Fruit fly (Drosophila melanogaster) whole organism, embryonic: ENCODE data around the gene kra.

Experiments
- ATbp ChIP-seq: fragments of 200-800 bp; sonication (Bioruptor generic); optimal IDR thresholded peaks from 2 replicates; lab custom pipeline; 2017; ENCODE audit warnings: missing biosample characterization, mild to moderate bottlenecking, missing genetic modification characterization, missing genetic modification reagents
- CG30403 ChIP-seq: fragments of 200-800 bp; sonication (Bioruptor generic); optimal IDR thresholded peaks from 3 replicates; lab custom pipeline; 2016; ENCODE audit warnings: missing biosample characterization, missing genetic modification characterization
- Hr78 ChIP-seq, 2 experiments: fragments of 200-800 bp in 1 of 2; fragments of >200 bp in 1 of 2; sonication (Bioruptor generic) in 1 of 2; optimal IDR thresholded peaks; 2 replicates each; lab custom pipeline; 2017 to 2019; ENCODE audit warnings: missing biosample characterization in 2 of 2, missing genetic modification characterization in 2 of 2, mild to moderate bottlenecking in 1 of 2, moderate library complexity in 1 of 2
- Lim3 ChIP-seq: fragments of 200-800 bp; sonication (Bioruptor generic); IDR thresholded peaks from 2 replicates; pipeline ENCODE4 v1.3.6; 2022; ENCODE audit warnings: missing biosample characterization, missing genetic modification characterization
- Meics ChIP-seq: fragments of 200-800 bp; sonication (Bioruptor generic); optimal IDR thresholded peaks from 2 replicates; lab custom pipeline; 2017; ENCODE audit warnings: missing biosample characterization, mild to moderate bottlenecking, missing genetic modification characterization
- dpn ChIP-seq, 2 experiments: fragments of 200-800 bp; sonication (Bioruptor generic); optimal IDR thresholded peaks; 3 replicates each; lab custom pipeline; 2016; ENCODE audit warnings: missing biosample characterization in 2 of 2, missing genetic modification characterization in 2 of 2
- fd3F ChIP-seq: fragments of 200-800 bp; sonication (Bioruptor generic); optimal IDR thresholded peaks from 2 replicates; lab custom pipeline; 2018; ENCODE audit warnings: missing biosample characterization, mild to moderate bottlenecking, missing genetic modification characterization, moderate library complexity
- inv ChIP-seq: fragments of 200-800 bp; sonication (Bioruptor generic); IDR thresholded peaks from 2 replicates; pipeline ENCODE4 v1.3.6; 2022; ENCODE audit warnings: missing biosample characterization, missing genetic modification characterization; ENCODE audit not compliant: partially characterized antibody
- pros ChIP-seq: fragments of 200-800 bp; sonication (Bioruptor generic); optimal IDR thresholded peaks from 3 replicates; lab custom pipeline; 2019; ENCODE audit warnings: missing biosample characterization, mild to moderate bottlenecking, missing genetic modification characterization, moderate library complexity
- trh ChIP-seq: fragments of 200-800 bp; sonication (Bioruptor generic); optimal IDR thresholded peaks from 2 replicates; lab custom pipeline; 2016; ENCODE audit warnings: missing biosample characterization, missing genetic modification characterization
- tup ChIP-seq: fragments of 200-800 bp; sonication (Bioruptor generic); optimal IDR thresholded peaks from 2 replicates; lab custom pipeline; 2016; ENCODE audit warnings: missing biosample characterization, mild to moderate bottlenecking, missing genetic modification characterization, moderate library complexity

DNA sequence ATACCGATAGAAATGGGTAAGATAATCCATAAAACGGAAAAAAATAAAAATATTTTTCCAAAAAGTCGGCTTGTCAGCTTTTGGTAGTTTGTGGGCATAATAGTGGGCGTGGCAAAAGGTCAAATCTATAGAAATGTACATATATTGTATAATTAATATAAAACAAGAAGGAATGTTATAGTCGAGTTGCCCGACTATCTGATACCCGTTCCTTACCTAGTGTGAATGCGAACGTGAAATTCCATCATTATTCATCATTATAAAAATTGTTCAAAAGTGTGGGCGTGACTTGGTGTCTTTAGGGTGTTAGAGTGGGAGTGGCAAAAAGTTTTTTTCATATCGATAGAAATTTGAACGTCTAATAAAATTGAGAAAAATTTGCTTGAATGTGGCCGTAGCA, 49.3 kb downstream of the kra start:
- TF ChIP-seq Meics (GFP tag; lab: Kevin White, UChicago) (no peak), Lim3 (GFP tag; lab: Robert Waterston, UW) (no peak), tup (GFP tag; lab: Kevin White, UChicago) (no peak), fd3F (GFP tag; lab: Kevin White, UChicago) (no peak), trh (GFP tag; lab: Kevin White, UChicago) (no peak), dpn (GFP tag; optimal IDR thresholded peaks at IDR 0.05; lab: Kevin White, UChicago) (no peak), pros (no peak), Hr78 (GFP tag; optimal IDR thresholded peaks at IDR 0.05; lab: Kevin White, UChicago) (no peak), CG30403 (no peak), inv (GFP tag; lab: Robert Waterston, UW) (no peak), ATbp (GFP tag; lab: Kevin White, UChicago) (no peak)
